Worm (Caenorhabditis elegans) whole organism, late embryonic: ENCODE measurements around the gene dab-1.

Experiments
- C38D4.7 ChIP-seq: fragments of 200-800 bp; sonication (Bioruptor generic); optimal IDR thresholded peaks from 2 replicates; lab custom pipeline; 2018; ENCODE audit warnings: mild to moderate bottlenecking, missing genetic modification characterization, moderate library complexity, missing compliant biosample characterization
- F13H6.1 ChIP-seq: sonication (generic microtip); optimal IDR thresholded peaks from 2 replicates; lab custom pipeline; 2016; ENCODE audit warnings: missing genetic modification characterization, missing compliant biosample characterization
- K02D7.2 ChIP-seq: sonication (generic microtip); optimal IDR thresholded peaks from 2 replicates; lab custom pipeline; 2017; ENCODE audit warnings: mild to moderate bottlenecking, missing genetic modification characterization, missing compliant biosample characterization
- K09A11.1 ChIP-seq: sonication (generic microtip); optimal IDR thresholded peaks from 2 replicates; lab custom pipeline; 2017; ENCODE audit warnings: antibody characterized with exemption, mild to moderate bottlenecking, missing genetic modification characterization, missing compliant biosample characterization; ENCODE audit not compliant: insufficient read depth
- ceh-18 ChIP-seq: sonication (generic microtip); optimal IDR thresholded peaks from 2 replicates; lab custom pipeline; 2016; ENCODE audit warnings: missing genetic modification characterization, missing compliant biosample characterization
- ceh-2 ChIP-seq: sonication (generic microtip); optimal IDR thresholded peaks from 2 replicates; lab custom pipeline; 2016; ENCODE audit warnings: missing genotype, missing genetic modification characterization, missing compliant biosample characterization
- ceh-22 ChIP-seq: sonication (generic microtip); optimal IDR thresholded peaks from 2 replicates; lab custom pipeline; 2017; ENCODE audit warnings: missing biosample characterization, missing genetic modification characterization
- ceh-30 ChIP-seq: fragments of 150-350 bp; optimal IDR thresholded peaks from 2 replicates; lab custom pipeline; 2014; ENCODE audit warnings: missing biosample characterization, missing genetic modification characterization
- ceh-31 ChIP-seq: sonication (generic microtip); optimal IDR thresholded peaks from 2 replicates; lab custom pipeline; 2016; ENCODE audit warnings: missing genetic modification characterization, missing compliant biosample characterization
- ceh-34 ChIP-seq: sonication (generic microtip); optimal IDR thresholded peaks from 2 replicates; lab custom pipeline; 2016; ENCODE audit warnings: mild to moderate bottlenecking, missing genetic modification characterization, missing compliant biosample characterization
- ceh-48 ChIP-seq: sonication (generic microtip); optimal IDR thresholded peaks from 2 replicates; lab custom pipeline; 2016; ENCODE audit warnings: missing genetic modification characterization, inconsistent platforms, missing compliant biosample characterization
- che-1 ChIP-seq: sonication (generic microtip); optimal IDR thresholded peaks from 2 replicates; lab custom pipeline; 2016; ENCODE audit warnings: mild to moderate bottlenecking, missing genetic modification characterization, missing compliant biosample characterization
- dmd-4 ChIP-seq: sonication (generic microtip); optimal IDR thresholded peaks from 2 replicates; lab custom pipeline; 2016; ENCODE audit warnings: borderline replicate concordance, missing genetic modification characterization, missing compliant biosample characterization
- dve-1 ChIP-seq: sonication (generic microtip); optimal IDR thresholded peaks from 2 replicates; lab custom pipeline; 2017; ENCODE audit warnings: antibody characterized with exemption, mild to moderate bottlenecking, missing genetic modification characterization, missing compliant biosample characterization
- ets-4 ChIP-seq: sonication (generic microtip); optimal IDR thresholded peaks from 2 replicates; lab custom pipeline; 2016; ENCODE audit warnings: missing genetic modification characterization, missing compliant biosample characterization
- fax-1 ChIP-seq: sonication (generic microtip); optimal IDR thresholded peaks from 2 replicates; lab custom pipeline; 2016; ENCODE audit warnings: missing genotype, missing genetic modification characterization, missing compliant biosample characterization
- hlh-13 ChIP-seq: fragments of 200-800 bp; sonication (Bioruptor generic); optimal IDR thresholded peaks from 2 replicates; lab custom pipeline; 2018; ENCODE audit warnings: mild to moderate bottlenecking, missing genetic modification characterization, missing compliant biosample characterization
- hlh-15 ChIP-seq: sonication (generic microtip); optimal IDR thresholded peaks from 2 replicates; lab custom pipeline; 2016; ENCODE audit warnings: missing genetic modification characterization, missing compliant biosample characterization
- hlh-6 ChIP-seq: sonication (generic microtip); optimal IDR thresholded peaks from 2 replicates; lab custom pipeline; 2016; ENCODE audit warnings: missing genotype, missing genetic modification characterization, missing compliant biosample characterization
- hlh-8 ChIP-seq: sonication (generic microtip); optimal IDR thresholded peaks from 2 replicates; lab custom pipeline; 2016; ENCODE audit warnings: missing genotype, missing genetic modification characterization, missing compliant biosample characterization
- lim-6 ChIP-seq: sonication (generic microtip); optimal IDR thresholded peaks from 2 replicates; lab custom pipeline; 2016; ENCODE audit warnings: missing genetic modification characterization, missing compliant biosample characterization
- lin-11 ChIP-seq: fragments of 200-800 bp; sonication (Bioruptor generic); optimal IDR thresholded peaks from 2 replicates; lab custom pipeline; 2018; ENCODE audit warnings: mild to moderate bottlenecking, missing genetic modification characterization, missing compliant biosample characterization
- nfya-1 ChIP-seq: sonication (generic microtip); optimal IDR thresholded peaks from 2 replicates; lab custom pipeline; 2017; ENCODE audit warnings: missing genetic modification characterization, mild to moderate bottlenecking, missing compliant biosample characterization, antibody characterized with exemption, moderate library complexity
- nhr-11 ChIP-seq: fragments of 150-350 bp; optimal IDR thresholded peaks from 2 replicates; lab custom pipeline; 2014; ENCODE audit warnings: missing biosample characterization, missing genetic modification characterization
- odd-2 ChIP-seq: sonication (generic microtip); optimal IDR thresholded peaks from 2 replicates; lab custom pipeline; 2017; ENCODE audit warnings: antibody characterized with exemption, mild to moderate bottlenecking, missing genetic modification characterization, missing compliant biosample characterization
- pag-3 ChIP-seq: sonication (generic microtip); optimal IDR thresholded peaks from 2 replicates; lab custom pipeline; 2016; ENCODE audit warnings: missing compliant biosample characterization, missing genetic modification characterization, borderline replicate concordance
- pax-1 ChIP-seq: fragments of 150-350 bp; optimal IDR thresholded peaks from 2 replicates; lab custom pipeline; 2014; ENCODE audit warnings: missing biosample characterization, missing genetic modification characterization
- pqm-1 ChIP-seq: sonication (generic microtip); optimal IDR thresholded peaks from 2 replicates; lab custom pipeline; 2016; ENCODE audit warnings: missing genetic modification characterization, missing compliant biosample characterization
- ref-2 ChIP-seq: sonication (generic microtip); optimal IDR thresholded peaks from 2 replicates; lab custom pipeline; 2016; ENCODE audit warnings: missing genetic modification characterization, missing compliant biosample characterization
- rnt-1 ChIP-seq: sonication (generic microtip); optimal IDR thresholded peaks from 2 replicates; lab custom pipeline; 2016; ENCODE audit warnings: missing genetic modification characterization, missing compliant biosample characterization
- sox-4 ChIP-seq: sonication (generic microtip); optimal IDR thresholded peaks from 2 replicates; lab custom pipeline; 2017; ENCODE audit warnings: mild to moderate bottlenecking, missing genetic modification characterization, inconsistent platforms, missing compliant biosample characterization
- unc-3 ChIP-seq, 2 experiments: fragments of 200-800 bp in 1 of 2; sonication (Bioruptor generic) in 1 of 2; sonication (generic microtip) in 1 of 2; conservative IDR thresholded peaks in 1 of 2; optimal IDR thresholded peaks in 1 of 2; 2 replicates each; pipeline versions ENCODE4 v1.3.6 to Lab custom; 2016 to 2022; ENCODE audit warnings: missing compliant biosample characterization in 2 of 2, missing genetic modification characterization in 2 of 2, missing genetic modification reagents in 1 of 2
- unc-42 ChIP-seq: sonication (generic microtip); optimal IDR thresholded peaks from 2 replicates; lab custom pipeline; 2016; ENCODE audit warnings: missing genotype, missing genetic modification characterization, missing compliant biosample characterization
- unc-55 ChIP-seq: sonication (generic microtip); optimal IDR thresholded peaks from 2 replicates; lab custom pipeline; 2017; ENCODE audit warnings: missing biosample characterization, missing genetic modification reagents, missing genetic modification characterization

dab-1 gene

ce11 chrII:8209476-8209875 lies 12.7 kb upstream of the dab-1 start, which contains the start of gene M110.8:
TSS of gene M110.8 (minus strand) at chrII:8209576.
- no peak for TF ChIP-seq ceh-18 (tag; lab: Kevin White, UChicago)
- no peak for TF ChIP-seq lim-6 (tag; lab: Kevin White, UChicago)
- TF ChIP-seq dmd-4 (tag; lab: Kevin White, UChicago), result no peak
- no peak for TF ChIP-seq fax-1 (tag; lab: Kevin White, UChicago)
- TF ChIP-seq hlh-6 (tag; lab: Kevin White, UChicago), result no peak
- TF ChIP-seq nhr-11 (tag; lab: Kevin White, UChicago), result no peak
- no peak for TF ChIP-seq che-1 (tag; lab: Kevin White, UChicago)
- TF ChIP-seq F13H6.1, result no peak
- no peak for TF ChIP-seq hlh-13
- TF ChIP-seq sox-4, result no peak
- TF ChIP-seq ceh-31 (tag; lab: Kevin White, UChicago), result no peak
- no peak for TF ChIP-seq ceh-22 (tag; lab: Kevin White, UChicago)
- no peak for TF ChIP-seq ceh-30 (tag; lab: Kevin White, UChicago)
- TF ChIP-seq, all 69 proteins: peak for 0

ce11 chrII:8212680-8213079 lies 9.5 kb upstream of the dab-1 start, which contains the start of gene twk-3:
TSS of gene twk-3 (minus strand) at chrII:8212780.
- TF ChIP-seq odd-2 (tag; lab: Kevin White, UChicago) (no peak), lin-11 (tag; lab: Kevin White, UChicago) (no peak), che-1 (tag; lab: Kevin White, UChicago) (no peak), ceh-2 (no peak), ceh-48 (tag; lab: Kevin White, UChicago) (no peak), nfya-1 (tag; lab: Kevin White, UChicago) (no peak), K09A11.1 (no peak), hlh-6 (tag; lab: Kevin White, UChicago) (no peak), C38D4.7 (GFP tag; lab: Kevin White, UChicago) (no peak), dmd-4 (tag; lab: Kevin White, UChicago) (no peak), K02D7.2 (tag; lab: Kevin White, UChicago) (no peak), unc-3 (GFP tag; conservative IDR thresholded peaks at IDR 0.05; lab: Robert Waterston, UW) (no peak), unc-3 (tag; optimal IDR thresholded peaks at IDR 0.05; lab: Kevin White, UChicago) (no peak), ref-2 (tag; lab: Kevin White, UChicago) (no peak), unc-42 (tag; lab: Kevin White, UChicago) (no peak), hlh-8 (tag; lab: Kevin White, UChicago) (no peak)

ce11 chrII:8214367-8214766 lies 7.8 kb upstream of the dab-1 start, which contains the start of gene M110.10:
TSS of gene M110.10 (minus strand) at chrII:8214467.
- TF ChIP-seq nhr-11 (tag; lab: Kevin White, UChicago) (no peak), pag-3 (tag; lab: Kevin White, UChicago) (no peak), pax-1 (tag; lab: Kevin White, UChicago) (no peak), rnt-1 (tag; lab: Kevin White, UChicago) (no peak)

ce11 chrII:8216433-8216832 lies 5.8 kb upstream of the dab-1 start, which contains the start of gene M110.3:
TSS of gene M110.3 (minus strand) at chrII:8216616.
- peak; percentile 78 for TF ChIP-seq ceh-48 (tag; lab: Kevin White, UChicago)
- TF ChIP-seq unc-55 (GFP tag; lab: Kevin White, UChicago), result peak; percentile 20
- peak; percentile 20 for TF ChIP-seq dve-1 (tag; lab: Kevin White, UChicago)
- peak; percentile 32 for TF ChIP-seq ceh-34 (tag; lab: Kevin White, UChicago)
- TF ChIP-seq ref-2 (tag; lab: Kevin White, UChicago), result no peak
- TF ChIP-seq pax-1 (tag; lab: Kevin White, UChicago), result peak; percentile 9
- TF ChIP-seq unc-42 (tag; lab: Kevin White, UChicago), result peak; percentile 37
- TF ChIP-seq C38D4.7 (GFP tag; lab: Kevin White, UChicago), result no peak
- no peak for TF ChIP-seq ceh-2
- TF ChIP-seq ets-4 (tag; lab: Kevin White, UChicago), result peak; percentile 21
- TF ChIP-seq hlh-15 (tag; lab: Kevin White, UChicago), result no peak
- no peak for TF ChIP-seq pqm-1 (tag; lab: Kevin White, UChicago)
- no peak for TF ChIP-seq hlh-8 (tag; lab: Kevin White, UChicago)
- TF ChIP-seq nfya-1 (tag; lab: Kevin White, UChicago), result peak; percentile 20
